Worm (Caenorhabditis elegans): ENCODE measurements around the gene math-28.

math-28 gene

DNA sequence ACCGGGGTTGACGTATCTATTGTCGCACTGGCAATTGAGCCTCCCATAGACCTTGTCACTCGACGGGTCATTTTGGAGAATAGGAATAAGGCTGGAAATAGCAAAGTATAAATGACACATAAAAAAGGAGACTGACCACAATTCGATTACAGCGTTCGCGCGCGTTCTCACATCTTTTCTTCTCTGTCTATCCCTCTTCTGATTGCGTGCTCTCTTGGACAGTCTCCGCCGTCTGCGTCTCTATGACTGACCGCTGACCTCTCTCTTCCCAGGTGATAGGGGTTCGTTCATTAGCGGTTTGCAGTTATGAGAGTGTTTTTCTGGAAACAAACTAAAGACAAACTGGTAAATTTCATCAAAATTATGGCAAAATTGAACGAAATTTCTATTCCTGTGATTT is 26.8 kb upstream of the math-28 start, which contains the start of gene ceh-83:
Gene ceh-83, minus strand, starts transcription at position 181 of the 400 bp plus-strand sequence.
- no peak for TF ChIP-seq ref-1 (GFP tag; conservative IDR thresholded peaks at IDR 0.05)
- TF ChIP-seq tab-1 (GFP tag; IDR thresholded peaks at IDR 0.05) = no peak
- TF ChIP-seq med-1 (GFP tag; optimal IDR thresholded peaks at IDR 0.05; ENCODE audit: insufficient read depth) = no peak
- no peak for TF ChIP-seq klf-2 (GFP tag; conservative IDR thresholded peaks at IDR 0.05)
- no peak for TF ChIP-seq cog-1 (tag; optimal IDR thresholded peaks at IDR 0.05)
- no peak for TF ChIP-seq ztf-23 (GFP tag; IDR thresholded peaks at IDR 0.05)
- no peak for TF ChIP-seq T22C8.4 (GFP tag; IDR thresholded peaks at IDR 0.05)
- no peak for TF ChIP-seq flt-1 (GFP tag; IDR thresholded peaks at IDR 0.05)
- TF ChIP-seq ztf-29 (GFP tag; IDR thresholded peaks at IDR 0.05) = no peak

DNA sequence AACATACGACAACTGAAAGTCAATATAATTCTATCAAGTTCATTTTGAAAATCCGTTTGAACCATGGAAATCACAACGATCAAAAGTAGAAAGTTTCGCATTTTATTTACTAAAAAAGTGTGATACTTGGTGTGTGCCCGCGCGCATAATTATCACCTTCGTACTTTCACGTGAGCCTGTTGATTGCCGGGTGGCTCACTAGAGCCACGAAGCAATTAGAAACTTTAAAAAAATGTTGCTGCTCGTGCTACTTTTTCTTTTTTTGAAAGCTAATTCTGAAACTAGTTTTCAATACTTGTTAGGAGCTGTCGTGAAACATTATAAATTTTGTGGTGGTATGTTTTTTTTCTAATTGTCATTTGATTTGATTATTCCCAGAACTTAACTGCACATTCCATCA is 24.3 kb upstream of the math-28 start, which contains the start of the genes irld-9 and irld-33:
Gene irld-9, minus strand, starts transcription at position 101 of the 400 bp plus-strand sequence.
Gene irld-33, plus strand, starts transcription at position 209 of the 400 bp plus-strand sequence.
- TF ChIP-seq klf-2 (GFP tag; conservative IDR thresholded peaks at IDR 0.05) (no peak), flt-1 (GFP tag; IDR thresholded peaks at IDR 0.05) (no peak), ztf-23 (GFP tag; IDR thresholded peaks at IDR 0.05) (no peak), cog-1 (tag; optimal IDR thresholded peaks at IDR 0.05) (no peak), tab-1 (GFP tag; IDR thresholded peaks at IDR 0.05) (no peak), ztf-29 (GFP tag; IDR thresholded peaks at IDR 0.05) (no peak), T22C8.4 (GFP tag; IDR thresholded peaks at IDR 0.05) (no peak), med-1 (GFP tag; optimal IDR thresholded peaks at IDR 0.05; ENCODE audit: insufficient read depth) (no peak), ref-1 (GFP tag; conservative IDR thresholded peaks at IDR 0.05) (no peak)

- TF ChIP-seq med-1 (GFP tag; optimal IDR thresholded peaks at IDR 0.05; ENCODE audit: insufficient read depth) (no peak), klf-2 (GFP tag; conservative IDR thresholded peaks at IDR 0.05) (no peak), tab-1 (GFP tag; IDR thresholded peaks at IDR 0.05) (no peak), flt-1 (GFP tag; IDR thresholded peaks at IDR 0.05) (no peak), T22C8.4 (GFP tag; IDR thresholded peaks at IDR 0.05) (no peak), cog-1 (tag; optimal IDR thresholded peaks at IDR 0.05) (no peak), ztf-29 (GFP tag; IDR thresholded peaks at IDR 0.05) (no peak), ztf-23 (GFP tag; IDR thresholded peaks at IDR 0.05) (no peak), ref-1 (GFP tag; conservative IDR thresholded peaks at IDR 0.05) (no peak)
Observed at ce11 chrII:1741248-1741647, 21.9 kb upstream of the math-28 start, which contains the start of gene K07G6.1. Gene K07G6.1, plus strand, starts transcription at chrII:1741548.

ce11 chrII:1742535-1742934 is 20.6 kb upstream of the math-28 start, which contains the start of gene F36H5.12:
Gene F36H5.12, plus strand, starts transcription at chrII:1742835.
- TF ChIP-seq klf-2 (GFP tag; conservative IDR thresholded peaks at IDR 0.05) (no peak), tab-1 (GFP tag; IDR thresholded peaks at IDR 0.05) (no peak), ref-1 (GFP tag; conservative IDR thresholded peaks at IDR 0.05) (no peak), ztf-23 (GFP tag; IDR thresholded peaks at IDR 0.05) (no peak), med-1 (GFP tag; optimal IDR thresholded peaks at IDR 0.05; ENCODE audit: insufficient read depth) (no peak), T22C8.4 (GFP tag; IDR thresholded peaks at IDR 0.05) (no peak), flt-1 (GFP tag; IDR thresholded peaks at IDR 0.05) (no peak), cog-1 (tag; optimal IDR thresholded peaks at IDR 0.05) (no peak), ztf-29 (GFP tag; IDR thresholded peaks at IDR 0.05) (no peak)

DNA sequence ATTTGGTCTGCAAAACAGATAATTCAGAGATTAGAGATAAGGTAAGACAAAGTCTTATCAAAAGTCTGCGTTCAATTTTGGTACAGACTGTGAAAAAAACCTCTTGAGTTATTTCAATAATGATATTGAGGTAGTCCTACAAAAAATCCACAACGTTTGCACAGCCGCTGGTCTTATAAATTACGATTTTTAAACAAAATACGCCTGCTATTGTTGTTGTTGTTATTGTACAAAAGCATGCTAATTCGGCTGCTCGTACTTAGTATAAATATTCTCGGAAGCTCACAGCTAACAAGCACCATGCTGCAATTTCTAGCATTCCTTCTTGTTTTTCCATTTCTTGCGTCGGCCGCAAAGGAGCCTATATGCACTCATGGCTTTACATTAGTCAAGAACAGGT is 19.0 kb upstream of the math-28 start, which contains the start of gene clec-19:
Gene clec-19, plus strand, starts transcription at position 301 of the 400 bp plus-strand sequence.
- TF ChIP-seq med-1 (GFP tag; optimal IDR thresholded peaks at IDR 0.05; ENCODE audit: insufficient read depth) = no peak

- no peak for TF ChIP-seq tab-1 (GFP tag; IDR thresholded peaks at IDR 0.05)
- TF ChIP-seq ref-1 (GFP tag; conservative IDR thresholded peaks at IDR 0.05) = no peak
- no peak for TF ChIP-seq cog-1 (tag; optimal IDR thresholded peaks at IDR 0.05)
- no peak for TF ChIP-seq ztf-29 (GFP tag; IDR thresholded peaks at IDR 0.05)
- TF ChIP-seq med-1 (GFP tag; optimal IDR thresholded peaks at IDR 0.05; ENCODE audit: insufficient read depth) = no peak
- no peak for TF ChIP-seq flt-1 (GFP tag; IDR thresholded peaks at IDR 0.05)
- TF ChIP-seq T22C8.4 (GFP tag; IDR thresholded peaks at IDR 0.05) = no peak
- no peak for TF ChIP-seq klf-2 (GFP tag; conservative IDR thresholded peaks at IDR 0.05)
- no peak for TF ChIP-seq ztf-23 (GFP tag; IDR thresholded peaks at IDR 0.05)
Observed at ce11 chrII:1750413-1750812, 12.8 kb upstream of the math-28 start, which contains the start of the genes F36H5.13 and F36H5.8. Gene F36H5.13, minus strand, starts transcription at chrII:1750513. Gene F36H5.8, minus strand, starts transcription at chrII:1750686.

- TF ChIP-seq ref-1 (GFP tag; conservative IDR thresholded peaks at IDR 0.05) = no peak
- TF ChIP-seq cog-1 (tag; optimal IDR thresholded peaks at IDR 0.05) = no peak
- no peak for TF ChIP-seq ztf-23 (GFP tag; IDR thresholded peaks at IDR 0.05)
- no peak for TF ChIP-seq flt-1 (GFP tag; IDR thresholded peaks at IDR 0.05)
- TF ChIP-seq klf-2 (GFP tag; conservative IDR thresholded peaks at IDR 0.05) = no peak
- no peak for TF ChIP-seq med-1 (GFP tag; optimal IDR thresholded peaks at IDR 0.05; ENCODE audit: insufficient read depth)
- no peak for TF ChIP-seq tab-1 (GFP tag; IDR thresholded peaks at IDR 0.05)
- TF ChIP-seq T22C8.4 (GFP tag; IDR thresholded peaks at IDR 0.05) = no peak
- TF ChIP-seq ztf-29 (GFP tag; IDR thresholded peaks at IDR 0.05) = no peak
Observed at ce11 chrII:1752990-1753389, 10.2 kb upstream of the math-28 start, which contains the start of gene F36H5.9. Gene F36H5.9, minus strand, starts transcription at chrII:1753090.

ce11 chrII:1756072-1756471 is 7.1 kb upstream of the math-28 start, which contains the start of gene F36H5.17:
Gene F36H5.17, minus strand, starts transcription at chrII:1756172.
- no peak for TF ChIP-seq flt-1 (GFP tag; IDR thresholded peaks at IDR 0.05)

DNA sequence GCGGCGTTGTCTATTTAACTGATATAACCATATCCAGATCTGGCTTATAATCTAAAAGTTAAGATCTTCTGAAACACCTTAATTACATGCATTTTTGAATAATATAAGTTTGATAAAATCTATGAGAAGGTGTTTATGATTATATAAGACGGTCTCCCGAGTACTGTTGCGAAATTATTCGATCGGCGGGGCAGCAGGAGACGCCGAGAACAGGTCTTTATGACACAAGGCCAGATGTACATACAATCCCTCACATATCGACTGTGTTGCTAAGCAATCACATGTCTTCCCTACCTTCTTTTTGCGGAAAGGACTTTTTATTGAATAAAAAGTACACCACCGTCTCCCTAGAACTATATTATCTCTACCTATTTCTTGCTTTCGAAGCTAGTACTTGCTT is 6.6 kb upstream of the math-28 start, which contains the start of gene fbxb-53:
Gene fbxb-53, plus strand, starts transcription at position 301 of the 400 bp plus-strand sequence.
- TF ChIP-seq ztf-29 (GFP tag; IDR thresholded peaks at IDR 0.05) (no peak), tab-1 (GFP tag; IDR thresholded peaks at IDR 0.05) (no peak), flt-1 (GFP tag; IDR thresholded peaks at IDR 0.05) (no peak), ztf-23 (GFP tag; IDR thresholded peaks at IDR 0.05) (no peak), med-1 (GFP tag; optimal IDR thresholded peaks at IDR 0.05; ENCODE audit: insufficient read depth) (no peak), ref-1 (GFP tag; conservative IDR thresholded peaks at IDR 0.05) (no peak), klf-2 (GFP tag; conservative IDR thresholded peaks at IDR 0.05) (no peak), T22C8.4 (GFP tag; IDR thresholded peaks at IDR 0.05) (no peak), cog-1 (tag; optimal IDR thresholded peaks at IDR 0.05) (no peak)

- no peak for TF ChIP-seq klf-2 (GFP tag; conservative IDR thresholded peaks at IDR 0.05)
- no peak for TF ChIP-seq med-1 (GFP tag; optimal IDR thresholded peaks at IDR 0.05; ENCODE audit: insufficient read depth)
- TF ChIP-seq ztf-23 (GFP tag; IDR thresholded peaks at IDR 0.05) = no peak
- TF ChIP-seq cog-1 (tag; optimal IDR thresholded peaks at IDR 0.05) = no peak
- no peak for TF ChIP-seq tab-1 (GFP tag; IDR thresholded peaks at IDR 0.05)
- no peak for TF ChIP-seq flt-1 (GFP tag; IDR thresholded peaks at IDR 0.05)
- no peak for TF ChIP-seq ref-1 (GFP tag; conservative IDR thresholded peaks at IDR 0.05)
- TF ChIP-seq ztf-29 (GFP tag; IDR thresholded peaks at IDR 0.05) = no peak
- no peak for TF ChIP-seq T22C8.4 (GFP tag; IDR thresholded peaks at IDR 0.05)
Observed at ce11 chrII:1757033-1757432, 6.1 kb upstream of the math-28 start, which contains the start of gene F36H5.10. Gene F36H5.10, plus strand, starts transcription at chrII:1757333.
